Worm (Caenorhabditis elegans): Measurements from ENCODE around the gene C34E10.9.

Gene C34E10.9

DNA sequence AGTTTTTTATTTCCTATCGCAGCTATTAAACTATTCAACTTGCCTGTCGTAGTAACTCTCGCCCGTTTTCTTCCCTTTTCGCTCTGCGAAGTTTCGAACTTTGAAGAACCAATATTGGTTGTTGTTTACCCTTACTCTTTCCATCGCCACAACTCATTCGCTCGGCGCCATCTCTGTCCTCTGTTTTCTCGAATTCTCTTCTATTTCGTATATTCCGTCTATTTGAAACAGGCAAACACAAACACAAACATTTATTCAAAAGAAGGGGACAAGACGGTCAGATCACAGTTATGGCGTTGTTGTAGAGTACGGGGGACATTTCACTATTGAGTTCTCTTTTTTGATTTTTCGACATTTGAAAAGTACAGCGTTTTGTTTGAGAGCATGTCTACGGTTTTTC, 40.4 kb downstream of the C34E10.9 start:
- TF ChIP-seq ceh-13 (GFP tag; optimal IDR thresholded peaks at IDR 0.05) (no peak), ets-7 (tag; optimal IDR thresholded peaks at IDR 0.05) (no peak), ceh-36 (tag; optimal IDR thresholded peaks at IDR 0.05) (no peak), pes-1 (GFP tag; IDR thresholded peaks at IDR 0.05) (no peak), scrt-1 (GFP tag; IDR thresholded peaks at IDR 0.05) (no peak), aly-1 (tag; optimal IDR thresholded peaks at IDR 0.05) (no peak), F13C5.2 (tag; optimal IDR thresholded peaks at IDR 0.05) (no peak), ama-1 (optimal IDR thresholded peaks at IDR 0.05) (no peak), B0310.2 (tag; optimal IDR thresholded peaks at IDR 0.05) (no peak), sea-1 (GFP tag; conservative IDR thresholded peaks at IDR 0.05) (no peak), hmg-4 (GFP tag; optimal IDR thresholded peaks at IDR 0.05) (no peak), tra-4 (tag; optimal IDR thresholded peaks at IDR 0.05) (no peak), tbx-37 (GFP tag; conservative IDR thresholded peaks at IDR 0.05) (no peak), flt-1 (GFP tag; IDR thresholded peaks at IDR 0.05) (no peak), hmbx-1 (tag; optimal IDR thresholded peaks at IDR 0.05) (no peak), tbx-11 (GFP tag; IDR thresholded peaks at IDR 0.05) (no peak), hnd-1 (tag; optimal IDR thresholded peaks at IDR 0.05) (no peak)

DNA sequence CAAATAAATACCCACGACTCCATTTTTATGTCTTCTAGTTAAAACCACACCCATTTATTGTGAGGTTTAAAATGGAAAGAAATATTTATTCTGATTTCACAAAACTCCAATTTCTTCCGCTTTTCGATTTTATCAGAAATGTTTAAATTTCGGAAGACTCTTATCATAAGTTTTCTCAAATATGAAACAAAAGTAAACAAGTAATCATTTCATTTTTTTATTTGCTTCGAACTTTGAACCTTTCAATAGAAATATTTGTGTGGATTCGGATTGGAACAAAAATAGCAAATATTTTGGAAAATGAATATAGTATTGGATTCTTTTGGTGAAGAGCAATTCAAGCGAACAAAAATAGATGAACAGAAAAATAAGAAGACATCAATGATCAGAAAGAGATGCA, 41.4 kb downstream of the C34E10.9 start:
- no peak for TF ChIP-seq ets-7 (tag; optimal IDR thresholded peaks at IDR 0.05)
- no peak for TF ChIP-seq tra-4 (tag; optimal IDR thresholded peaks at IDR 0.05)
- TF ChIP-seq pes-1 (GFP tag; IDR thresholded peaks at IDR 0.05), result no peak

DNA sequence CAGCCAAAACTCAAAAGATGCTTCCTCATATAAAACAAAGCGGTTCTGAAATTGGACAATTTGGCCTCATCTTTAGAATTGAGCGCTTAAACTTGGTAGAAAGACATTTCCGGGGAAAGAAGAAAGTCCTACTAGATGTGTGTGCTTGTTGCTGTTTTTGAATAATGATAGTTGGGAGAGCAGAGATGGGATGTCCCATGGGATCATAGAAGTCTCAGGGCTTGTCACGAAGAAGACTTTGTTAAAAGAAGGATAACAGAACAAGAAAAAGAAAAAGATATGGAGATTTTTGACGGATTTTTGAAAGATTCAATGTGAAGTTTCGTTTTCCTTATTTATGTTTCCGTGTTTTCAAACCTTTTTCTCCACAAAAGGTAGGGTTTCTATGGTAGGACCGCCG, 44.5 kb downstream of the C34E10.9 start, which contains the start of gene ZC155.2:
ZC155.2 (plus strand) TSS at position 301 of the 400 bp plus-strand sequence.
- no peak for TF ChIP-seq tbx-37 (GFP tag; conservative IDR thresholded peaks at IDR 0.05)
- TF ChIP-seq flt-1 (GFP tag; IDR thresholded peaks at IDR 0.05), result no peak
- TF ChIP-seq F13C5.2 (tag; optimal IDR thresholded peaks at IDR 0.05), result no peak
- TF ChIP-seq tbx-11 (GFP tag; IDR thresholded peaks at IDR 0.05), result no peak
- no peak for TF ChIP-seq tra-4 (tag; optimal IDR thresholded peaks at IDR 0.05)
- no peak for TF ChIP-seq pes-1 (GFP tag; IDR thresholded peaks at IDR 0.05)
- no peak for TF ChIP-seq hmbx-1 (tag; optimal IDR thresholded peaks at IDR 0.05)
- no peak for TF ChIP-seq sea-1 (GFP tag; conservative IDR thresholded peaks at IDR 0.05)

DNA sequence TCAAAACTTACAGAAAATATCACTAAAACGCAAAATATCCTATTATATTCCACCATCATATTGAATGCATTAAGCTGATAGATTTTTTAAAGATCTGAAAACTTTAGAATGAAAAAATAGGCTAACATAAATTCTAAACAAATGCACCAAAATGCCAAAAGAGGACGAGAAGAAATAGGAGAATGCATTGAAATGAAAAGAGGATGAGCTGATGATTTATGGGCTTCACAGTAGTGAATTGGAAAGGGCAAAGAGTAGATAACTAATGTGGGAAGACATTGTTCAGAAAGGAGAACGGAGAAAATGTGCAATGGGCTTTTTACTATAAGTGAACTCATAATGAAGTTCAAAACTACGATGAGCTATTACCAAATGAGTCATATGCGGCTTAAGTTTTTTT, 45.7 kb downstream of the C34E10.9 start, which contains the start of gene cutl-19:
cutl-19 (minus strand) TSS at position 101 of the 400 bp plus-strand sequence.
- no peak for TF ChIP-seq B0310.2 (tag; optimal IDR thresholded peaks at IDR 0.05)
- no peak for TF ChIP-seq ceh-36 (tag; optimal IDR thresholded peaks at IDR 0.05)
- no peak for TF ChIP-seq tbx-11 (GFP tag; IDR thresholded peaks at IDR 0.05)
- TF ChIP-seq tra-4 (tag; optimal IDR thresholded peaks at IDR 0.05), result no peak
- no peak for TF ChIP-seq tbx-37 (GFP tag; conservative IDR thresholded peaks at IDR 0.05)
- TF ChIP-seq pes-1 (GFP tag; IDR thresholded peaks at IDR 0.05), result no peak
- TF ChIP-seq ets-7 (tag; optimal IDR thresholded peaks at IDR 0.05), result no peak
- no peak for TF ChIP-seq hmbx-1 (tag; optimal IDR thresholded peaks at IDR 0.05)
- no peak for TF ChIP-seq flt-1 (GFP tag; IDR thresholded peaks at IDR 0.05)
- TF ChIP-seq sea-1 (GFP tag; conservative IDR thresholded peaks at IDR 0.05), result no peak
- no peak for TF ChIP-seq F13C5.2 (tag; optimal IDR thresholded peaks at IDR 0.05)
- TF ChIP-seq aly-1 (tag; optimal IDR thresholded peaks at IDR 0.05), result no peak
- TF ChIP-seq ama-1 (optimal IDR thresholded peaks at IDR 0.05), result no peak
- TF ChIP-seq scrt-1 (GFP tag; IDR thresholded peaks at IDR 0.05), result no peak
- TF ChIP-seq ceh-13 (GFP tag; optimal IDR thresholded peaks at IDR 0.05), result no peak
- TF ChIP-seq hmg-4 (GFP tag; optimal IDR thresholded peaks at IDR 0.05), result no peak

DNA sequence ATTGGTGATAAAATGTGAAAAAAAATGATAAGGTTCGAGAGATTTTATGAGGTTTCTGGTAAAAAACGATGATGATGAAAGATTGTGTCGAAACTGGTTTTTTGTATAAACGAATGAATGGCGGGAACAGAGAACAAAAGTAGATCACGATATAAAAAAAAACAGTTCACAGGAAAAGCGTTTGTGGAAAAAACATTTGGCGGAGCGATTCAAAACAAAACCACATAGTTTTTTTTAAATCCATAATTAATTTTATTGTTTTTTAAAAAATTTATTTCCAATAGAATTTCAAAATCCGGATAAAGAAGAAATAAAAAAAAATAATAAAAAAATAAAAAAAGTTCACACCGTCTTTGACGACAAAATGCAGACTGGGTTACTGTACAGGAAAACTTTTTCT, 47.8 kb downstream of the C34E10.9 start, which contains the start of gene ZC155.4:
ZC155.4 (minus strand) TSS at position 101 of the 400 bp plus-strand sequence.
- TF ChIP-seq tra-4 (tag; optimal IDR thresholded peaks at IDR 0.05), result no peak

DNA sequence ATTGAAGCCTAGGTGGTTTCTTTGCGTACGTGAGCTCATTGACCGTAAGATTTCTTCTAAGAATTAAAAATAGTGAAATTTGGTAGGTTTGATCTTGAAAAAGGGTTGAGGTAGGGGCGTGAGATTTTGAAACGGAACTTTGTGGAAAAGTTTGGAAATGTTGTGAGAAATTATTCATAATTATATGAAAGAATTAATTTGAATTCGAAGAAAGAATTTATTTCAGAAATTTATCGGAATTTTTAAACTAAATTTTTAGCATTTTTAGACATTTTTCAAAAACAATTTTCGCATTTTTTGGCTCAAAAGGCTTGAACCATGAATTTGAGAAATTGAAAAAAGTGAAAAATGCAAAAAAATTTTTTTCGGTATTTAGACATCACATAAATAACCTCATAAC, 49.0 kb downstream of the C34E10.9 start:
- TF ChIP-seq pes-1 (GFP tag; IDR thresholded peaks at IDR 0.05), result no peak
- TF ChIP-seq scrt-1 (GFP tag; IDR thresholded peaks at IDR 0.05), result no peak
- no peak for TF ChIP-seq ets-7 (tag; optimal IDR thresholded peaks at IDR 0.05)
- TF ChIP-seq hmg-4 (GFP tag; optimal IDR thresholded peaks at IDR 0.05), result no peak
- TF ChIP-seq tra-4 (tag; optimal IDR thresholded peaks at IDR 0.05), result no peak
- no peak for TF ChIP-seq ceh-13 (GFP tag; optimal IDR thresholded peaks at IDR 0.05)
- TF ChIP-seq B0310.2 (tag; optimal IDR thresholded peaks at IDR 0.05), result no peak
- TF ChIP-seq flt-1 (GFP tag; IDR thresholded peaks at IDR 0.05), result no peak
- TF ChIP-seq sea-1 (GFP tag; conservative IDR thresholded peaks at IDR 0.05), result no peak
- no peak for TF ChIP-seq ceh-36 (tag; optimal IDR thresholded peaks at IDR 0.05)
- no peak for TF ChIP-seq F13C5.2 (tag; optimal IDR thresholded peaks at IDR 0.05)
- no peak for TF ChIP-seq tbx-37 (GFP tag; conservative IDR thresholded peaks at IDR 0.05)
- no peak for TF ChIP-seq tbx-11 (GFP tag; IDR thresholded peaks at IDR 0.05)
- no peak for TF ChIP-seq hmbx-1 (tag; optimal IDR thresholded peaks at IDR 0.05)
- TF ChIP-seq ama-1 (optimal IDR thresholded peaks at IDR 0.05), result no peak
- no peak for TF ChIP-seq aly-1 (tag; optimal IDR thresholded peaks at IDR 0.05)
- TF ChIP-seq hnd-1 (tag; optimal IDR thresholded peaks at IDR 0.05), result no peak
